Worm (Caenorhabditis elegans) whole organism, dauer: ENCODE data around the gene cdh-8.

Source experiments
- unc-62 ChIP-seq: sonication (generic microtip); optimal IDR thresholded peaks from 2 replicates; lab custom pipeline; 2017; ENCODE audit warnings: missing biosample characterization, missing genetic modification reagents, missing genetic modification characterization

The cdh-8 gene

ce11 chrIV:408892-409291, 69.3 kb downstream of the cdh-8 start:
- TF ChIP-seq unc-62 (GFP tag; lab: Kevin White, UChicago), result no peak
